Worm (Caenorhabditis elegans) whole organism, young adult: ENCODE measurements around the gene str-134.

Experiments used
- Y79H2A.3 ChIP-seq: fragments of 200-800 bp; sonication (Bioruptor generic); conservative IDR thresholded peaks from 2 replicates; pipeline ENCODE4 v1.3.6; 2022; ENCODE audit warnings: missing genetic modification reagents, missing genetic modification characterization, missing compliant biosample characterization
- atf-7 ChIP-seq: sonication (generic microtip); optimal IDR thresholded peaks from 2 replicates; lab custom pipeline; 2017; ENCODE audit warnings: mild to moderate bottlenecking, missing genetic modification characterization, missing compliant biosample characterization
- fkh-3 ChIP-seq: sonication (generic microtip); optimal IDR thresholded peaks from 2 replicates; lab custom pipeline; 2016; ENCODE audit warnings: mild to moderate bottlenecking, missing genetic modification characterization, missing compliant biosample characterization
- let-526 ChIP-seq: fragments of 200-800 bp; sonication (Bioruptor generic); IDR thresholded peaks from 2 replicates; pipeline ENCODE4 v1.3.6; 2022; ENCODE audit warnings: missing genetic modification reagents, missing genetic modification characterization, missing compliant biosample characterization

DNA sequence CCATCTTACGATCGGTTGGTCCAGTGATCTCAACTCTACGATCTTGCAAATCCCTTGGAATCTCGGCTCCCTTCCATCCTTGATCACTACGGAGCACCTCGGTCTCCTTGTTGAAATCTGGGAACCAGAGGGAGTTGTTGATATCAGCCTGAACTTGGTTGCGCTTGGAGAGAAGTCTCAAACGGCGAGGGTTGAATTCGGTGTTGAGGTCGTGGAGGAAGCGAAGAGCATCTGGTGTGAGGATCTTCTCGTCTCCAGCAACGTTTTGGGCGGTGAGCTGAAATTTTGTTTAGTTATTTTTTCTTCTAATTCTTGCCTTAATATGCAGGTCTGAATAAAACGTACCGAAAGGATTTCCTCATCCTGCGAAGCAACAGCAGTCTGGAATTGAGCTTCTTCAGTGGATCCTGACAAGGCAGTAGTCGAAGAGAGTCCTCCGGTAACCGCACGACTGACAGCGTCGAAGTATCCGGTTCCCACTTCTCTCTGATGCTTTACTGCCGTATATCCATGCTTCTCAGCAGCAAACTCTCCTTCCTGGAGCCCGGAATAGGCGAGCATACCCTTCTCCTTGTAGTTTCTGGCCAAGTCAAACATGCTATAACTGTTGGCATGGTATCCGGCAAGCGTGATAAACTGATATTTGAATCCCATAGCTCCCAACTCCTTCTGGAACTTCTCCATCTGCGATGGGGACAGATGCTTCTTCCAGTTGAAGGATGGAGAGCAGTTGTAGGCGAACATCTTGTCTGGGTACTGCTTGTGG, 17.5 kb upstream of the str-134 start:
- no peak for TF ChIP-seq let-526 (GFP tag; lab: Robert Waterston, UW)
- TF ChIP-seq fkh-3 (tag; lab: Kevin White, UChicago), result no peak
- TF ChIP-seq atf-7 (tag; lab: Kevin White, UChicago), result no peak
- TF ChIP-seq Y79H2A.3 (GFP tag; lab: Robert Waterston, UW), result no peak
